4 fruit fly cellular contexts compared by ENCODE assay signal in the genomic region with DNA sequence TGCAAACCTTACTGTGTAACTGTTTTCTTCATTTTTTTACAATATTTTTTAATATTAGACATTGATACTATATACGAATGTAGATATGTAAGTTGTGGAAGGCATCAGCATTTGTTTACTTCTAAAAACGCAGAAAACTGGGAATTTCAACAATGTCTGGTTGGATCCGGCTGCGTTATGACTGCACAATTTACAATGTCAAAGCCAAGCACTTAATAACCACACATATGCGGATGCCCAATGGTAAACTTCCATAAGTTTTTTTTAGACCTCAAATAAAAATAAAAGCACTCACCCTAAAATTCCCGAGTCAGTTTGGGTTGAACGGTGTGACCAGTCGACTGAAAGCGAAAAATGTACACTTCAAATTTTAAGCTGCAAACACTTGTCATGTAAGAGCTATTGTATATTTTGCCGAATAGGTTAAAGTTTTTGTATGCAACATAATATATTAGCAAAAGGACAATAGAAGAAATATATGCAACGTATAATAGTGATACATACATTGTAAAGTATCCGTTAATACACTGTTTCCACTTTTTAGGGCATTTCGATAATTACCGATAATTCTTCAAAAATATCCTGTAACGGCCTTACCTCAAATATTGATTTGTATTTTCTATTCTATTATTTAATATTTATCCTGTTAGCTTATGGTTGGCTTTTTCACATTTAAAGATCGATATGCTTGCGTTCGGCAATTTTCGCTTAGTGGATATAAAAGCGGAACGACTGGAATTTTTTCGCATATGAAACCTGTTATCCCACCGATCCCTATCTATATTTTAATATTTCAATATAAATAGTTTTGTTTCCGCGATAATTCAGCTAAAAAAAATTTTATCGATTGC.
TF ChIP-seq lines count a peak whose summit lies in the region.

Stim (minus strand) TSS at position 347 of the 851 bp plus-strand sequence.

- no peak for TF ChIP-seq CTCF in whole organism, embryonic (GFP tag; optimal IDR thresholded peaks at IDR 0.05; lab: Kevin White, UChicago)

TF ChIP-seq in whole organism, adult, 20 proteins besides CTCF, POLR2A, EP300 and RAD21:
- TF ChIP-seq kay (GFP tag; lab: Kevin White, UChicago; ENCODE audit: borderline replicate concordance) (peak; percentile 88), bab1 (GFP tag; optimal IDR thresholded peaks at IDR 0.05; lab: Kevin White, UChicago) (peak; percentile 56), CG14711 (tag; optimal IDR thresholded peaks at IDR 0.05; lab: Kevin White, UChicago) (no peak)

TF ChIP-seq in whole organism, embryonic, 481 proteins besides CTCF, POLR2A, EP300 and RAD21 (continues in another document):
- TF ChIP-seq CG15479 (GFP tag; optimal IDR thresholded peaks at IDR 0.05; lab: Kevin White, UChicago) (no peak), Opbp (GFP tag; IDR thresholded peaks at IDR 0.05; lab: Robert Waterston, UW; ENCODE audit: partially characterized antibody) (no peak), zfh2 (GFP tag; optimal IDR thresholded peaks at IDR 0.05; lab: Kevin White, UChicago) (no peak), nmo (GFP tag; optimal IDR thresholded peaks at IDR 0.05; lab: Kevin White, UChicago) (peak; percentile 15), CG13624 (GFP tag; optimal IDR thresholded peaks at IDR 0.05; lab: Kevin White, UChicago) (no peak), nerfin-1 (tag; optimal IDR thresholded peaks at IDR 0.05; lab: Kevin White, UChicago) (peak; percentile 20), MBD-R2 (GFP tag; IDR thresholded peaks at IDR 0.05; lab: Robert Waterston, UW) (peak; percentile 11; the same call in 1 of the 2 replicates), ash1 (GFP tag; optimal IDR thresholded peaks at IDR 0.05; lab: Kevin White, UChicago) (no peak), CG1602 (GFP tag; optimal IDR thresholded peaks at IDR 0.05; lab: Kevin White, UChicago) (no peak), PHDP (tag; optimal IDR thresholded peaks at IDR 0.05; lab: Kevin White, UChicago) (no peak), Taf1 (GFP tag; IDR thresholded peaks at IDR 0.05; lab: Robert Waterston, UW) (no peak), usp (GFP tag; optimal IDR thresholded peaks at IDR 0.05; lab: Kevin White, UChicago) (no peak), CG15514 (GFP tag; optimal IDR thresholded peaks at IDR 0.05; lab: Kevin White, UChicago) (peak; percentile 33), sens-2 (GFP tag; IDR thresholded peaks at IDR 0.05; lab: Robert Waterston, UW) (no peak), CG14050 (GFP tag; IDR thresholded peaks at IDR 0.05; lab: Robert Waterston, UW) (no peak), CG8478 (optimal IDR thresholded peaks at IDR 0.05; lab: Kevin White, UChicago) (no peak), CG3065 (GFP tag; optimal IDR thresholded peaks at IDR 0.05; lab: Kevin White, UChicago) (no peak), kay (GFP tag; optimal IDR thresholded peaks at IDR 0.05; lab: Kevin White, UChicago) (no peak), ase (GFP tag; IDR thresholded peaks at IDR 0.05; lab: Robert Waterston, UW) (no peak), twi (tag; optimal IDR thresholded peaks at IDR 0.05; lab: Kevin White, UChicago) (no peak), CG15696 (tag; optimal IDR thresholded peaks at IDR 0.05; lab: Kevin White, UChicago) (no peak), CG7928 (GFP tag; optimal IDR thresholded peaks at IDR 0.05; lab: Kevin White, UChicago) (no peak), sob (GFP tag; IDR thresholded peaks at IDR 0.05; lab: Robert Waterston, UW) (no peak), CG10543 (GFP tag; optimal IDR thresholded peaks at IDR 0.05; lab: Kevin White, UChicago) (no peak), mam (GFP tag; optimal IDR thresholded peaks at IDR 0.05; lab: Kevin White, UChicago) (no peak), CG9817 (tag; optimal IDR thresholded peaks at IDR 0.05; lab: Kevin White, UChicago) (no peak), HLH4C (GFP tag; IDR thresholded peaks at IDR 0.05; lab: Robert Waterston, UW; ENCODE audit: partially characterized antibody) (no peak)

TF ChIP-seq in whole organism, prepupa, 60 proteins besides CTCF, POLR2A, EP300 and RAD21:
- TF ChIP-seq esn (GFP tag; optimal IDR thresholded peaks at IDR 0.05; lab: Kevin White, UChicago), result no peak
- peak; percentile 67 for TF ChIP-seq svp (GFP tag; lab: Kevin White, UChicago)
- TF ChIP-seq achi (GFP tag; optimal IDR thresholded peaks at IDR 0.05; lab: Kevin White, UChicago), result peak; percentile 63
- peak; percentile 70 for TF ChIP-seq dsx (GFP tag; optimal IDR thresholded peaks at IDR 0.05; lab: Kevin White, UChicago; ENCODE audit: poor library complexity, severe bottlenecking)

TF ChIP-seq in whole organism, wandering third instar larva, 38 proteins besides CTCF, POLR2A, EP300 and RAD21:
- TF ChIP-seq fru (GFP tag; optimal IDR thresholded peaks at IDR 0.05; lab: Kevin White, UChicago) (no peak), ey (GFP tag; optimal IDR thresholded peaks at IDR 0.05; lab: Kevin White, UChicago) (no peak), CG32264 (GFP tag; optimal IDR thresholded peaks at IDR 0.05; lab: Kevin White, UChicago) (no peak), Abd-B (GFP tag; optimal IDR thresholded peaks at IDR 0.05; lab: Kevin White, UChicago) (no peak), psq (GFP tag; optimal IDR thresholded peaks at IDR 0.05; lab: Kevin White, UChicago) (no peak), Dfd (GFP tag; optimal IDR thresholded peaks at IDR 0.05; lab: Kevin White, UChicago) (no peak), rgr (GFP tag; optimal IDR thresholded peaks at IDR 0.05; lab: Kevin White, UChicago) (no peak), HLH106 (tag; optimal IDR thresholded peaks at IDR 0.05; lab: Kevin White, UChicago) (no peak), GATAd (GFP tag; optimal IDR thresholded peaks at IDR 0.05; lab: Kevin White, UChicago) (no peak), N (GFP tag; optimal IDR thresholded peaks at IDR 0.05; lab: Kevin White, UChicago) (peak; percentile 67), sv (GFP tag; optimal IDR thresholded peaks at IDR 0.05; lab: Kevin White, UChicago) (no peak), pan (optimal IDR thresholded peaks at IDR 0.05; lab: Kevin White, UChicago) (no peak), Hr83 (GFP tag; optimal IDR thresholded peaks at IDR 0.05; lab: Kevin White, UChicago; ENCODE audit: poor library complexity, severe bottlenecking) (no peak), Hr78 (GFP tag; optimal IDR thresholded peaks at IDR 0.05; lab: Kevin White, UChicago) (no peak), Myc (optimal IDR thresholded peaks at IDR 0.05; lab: Kevin White, UChicago) (no peak), Rel (GFP tag; optimal IDR thresholded peaks at IDR 0.05; lab: Kevin White, UChicago) (no peak), Rel (tag; optimal IDR thresholded peaks at IDR 0.05; lab: Kevin White, UChicago) (peak; percentile 86)
